Fruit fly (Drosophila melanogaster): ENCODE results near the gene CG7322.

dm6 chrX:18838470-18838869 is 19.1 kb downstream of the CG7322 start:
- TF ChIP-seq CG14655 (GFP tag; optimal IDR thresholded peaks at IDR 0.05) (no peak), Ets98B (GFP tag; IDR thresholded peaks at IDR 0.05) (no peak), D1 (tag; optimal IDR thresholded peaks at IDR 0.05) (no peak)

Measured in whole organism, pupa.